Worm (Caenorhabditis elegans): ENCODE measurements around the gene asp-6.

- TF ChIP-seq him-1 (tag; optimal IDR thresholded peaks at IDR 0.05) (no peak), W03F9.2 (tag; optimal IDR thresholded peaks at IDR 0.05) (no peak)
Measured at ce11 chrV:8268902-8269301, at the start of gene asp-6, which contains the start of gene asp-12.

Data from whole organism, L4/young adult.